Worm (Caenorhabditis elegans): ENCODE results near the gene agr-1.

- TF ChIP-seq flt-1 (GFP tag; IDR thresholded peaks at IDR 0.05) (no peak), ztf-23 (GFP tag; IDR thresholded peaks at IDR 0.05) (no peak), tab-1 (GFP tag; IDR thresholded peaks at IDR 0.05) (no peak), T22C8.4 (GFP tag; IDR thresholded peaks at IDR 0.05) (no peak), klf-2 (GFP tag; conservative IDR thresholded peaks at IDR 0.05) (no peak), cog-1 (tag; optimal IDR thresholded peaks at IDR 0.05) (no peak)
These were observed 25.6 kb downstream of the agr-1 start, which contains the start of gene F41G3.10 for ce11 chrII:6749422-6749821.

Measured in whole organism, midembryonic.